Worm (Caenorhabditis elegans) whole organism, L4 larva: Measurements from ENCODE around the gene C16A3.2.

Experiments used
- aly-2 ChIP-seq: sonication (generic microtip); optimal IDR thresholded peaks from 2 replicates; lab custom pipeline; 2018; ENCODE audit warnings: missing biosample characterization, missing genetic modification characterization
- attf-4 ChIP-seq: sonication (generic microtip); optimal IDR thresholded peaks from 3 replicates; lab custom pipeline; 2017; ENCODE audit warnings: missing biosample characterization, missing genetic modification characterization
- pha-4 ChIP-seq, 2 experiments: fragments of 150-350 bp in 1 of 2; fragments of 200-800 bp in 1 of 2; sonication (Bioruptor generic) in 1 of 2; IDR thresholded peaks in 1 of 2; optimal IDR thresholded peaks in 1 of 2; 2 replicates each; pipeline versions ENCODE4 v1.3.6 to Lab custom; 2014 to 2022; ENCODE audit warnings: missing genetic modification characterization in 2 of 2, missing genetic modification reagents in 2 of 2, missing biosample characterization in 1 of 2, missing compliant biosample characterization in 1 of 2
- unc-130 ChIP-seq: sonication (generic microtip); optimal IDR thresholded peaks from 2 replicates; lab custom pipeline; 2016; ENCODE audit warnings: missing genetic modification reagents, missing genetic modification characterization, missing compliant biosample characterization

- TF ChIP-seq unc-130 (GFP tag; lab: Kevin White, UChicago) (no peak), pha-4 (GFP tag; IDR thresholded peaks at IDR 0.05; lab: Robert Waterston, UW) (no peak), pha-4 (tag; optimal IDR thresholded peaks at IDR 0.05; lab: Kevin White, UChicago) (no peak), aly-2 (tag; lab: Kevin White, UChicago) (no peak), attf-4 (tag; lab: Kevin White, UChicago) (no peak)
These were observed 9.2 kb upstream of the C16A3.2 start, which contains the start of gene C16A3.5 for ce11 chrIII:6380472-6380871.
